Fruit fly (Drosophila melanogaster) whole organism, prepupa: ENCODE measurements around the gene Klp10A.
A peak's percentile ranks its signal among the peaks of the same experiment; 100 is the strongest.
"Not testable (repeated sequence)": the region's sequence is repeated elsewhere in the genome, so short reads cannot be mapped to it uniquely, and the experiment has no call there.

ENCODE experiments used
- CG10631 ChIP-seq: fragments of 200-800 bp; sonication (Bioruptor generic); optimal IDR thresholded peaks from 2 replicates; lab custom pipeline; 2016; ENCODE audit warnings: missing biosample characterization, missing genetic modification characterization
- CG10669 ChIP-seq: fragments of 200-800 bp; sonication (Bioruptor generic); optimal IDR thresholded peaks from 3 replicates; lab custom pipeline; 2018; ENCODE audit warnings: missing biosample characterization, mild to moderate bottlenecking, missing genetic modification characterization, moderate library complexity
- CG11294 ChIP-seq: fragments of 200-800 bp; sonication (Bioruptor generic); IDR thresholded peaks from 2 replicates; pipeline ENCODE4 v1.3.6; 2022; ENCODE audit warnings: missing biosample characterization, missing genetic modification characterization
- CG11902 ChIP-seq: fragments of 200-800 bp; sonication (Bioruptor generic); optimal IDR thresholded peaks from 3 replicates; lab custom pipeline; 2016; ENCODE audit warnings: missing biosample characterization, missing genetic modification characterization
- CG1621 ChIP-seq: fragments of 200-800 bp; sonication (Bioruptor generic); optimal IDR thresholded peaks from 3 replicates; lab custom pipeline; 2018; ENCODE audit warnings: missing biosample characterization, mild to moderate bottlenecking, missing genetic modification characterization
- CG3032 ChIP-seq: fragments of 200-800 bp; optimal IDR thresholded peaks from 2 replicates; lab custom pipeline; 2019; ENCODE audit warnings: missing biosample characterization, mild to moderate bottlenecking, missing genetic modification characterization, moderate library complexity
- CG32006 ChIP-seq: fragments of 200-800 bp; sonication (Bioruptor generic); optimal IDR thresholded peaks from 3 replicates; lab custom pipeline; 2017; ENCODE audit warnings: missing biosample characterization, mild to moderate bottlenecking, missing genetic modification characterization
- CG34406 ChIP-seq: fragments of 200-800 bp; sonication (Bioruptor generic); optimal IDR thresholded peaks from 3 replicates; lab custom pipeline; 2016; ENCODE audit warnings: missing biosample characterization, missing genetic modification characterization
- CG3919 ChIP-seq: fragments of 200-800 bp; sonication (Bioruptor generic); optimal IDR thresholded peaks from 3 replicates; lab custom pipeline; 2016; ENCODE audit warnings: missing biosample characterization, missing genetic modification characterization
- CG6276 ChIP-seq: fragments of 200-800 bp; sonication (Bioruptor generic); optimal IDR thresholded peaks from 2 replicates; lab custom pipeline; 2017; ENCODE audit warnings: missing biosample characterization, mild to moderate bottlenecking, missing genetic modification characterization
- CG6792 ChIP-seq: fragments of 200-800 bp; sonication (Bioruptor generic); optimal IDR thresholded peaks from 3 replicates; lab custom pipeline; 2016; ENCODE audit warnings: missing biosample characterization, missing genetic modification characterization
- CG6808 ChIP-seq: fragments of 200-800 bp; sonication (Bioruptor generic); optimal IDR thresholded peaks from 3 replicates; lab custom pipeline; 2017; ENCODE audit warnings: missing biosample characterization, missing genetic modification characterization, mild to moderate bottlenecking, moderate library complexity, missing genetic modification reagents
- CG7368 ChIP-seq: fragments of 200-800 bp; sonication (Bioruptor generic); optimal IDR thresholded peaks from 3 replicates; lab custom pipeline; 2016; ENCODE audit warnings: missing biosample characterization, missing genetic modification characterization
- CG8119 ChIP-seq: fragments of 200-800 bp; sonication (Bioruptor generic); IDR thresholded peaks from 3 replicates; pipeline ENCODE4 v1.3.6; 2022; ENCODE audit warnings: missing biosample characterization, missing genetic modification characterization
- CG8319 ChIP-seq: fragments of 200-800 bp; sonication (Bioruptor generic); optimal IDR thresholded peaks from 3 replicates; lab custom pipeline; 2016; ENCODE audit warnings: missing biosample characterization, missing genetic modification characterization
- CG8632 ChIP-seq: fragments of 200-800 bp; sonication (Bioruptor generic); optimal IDR thresholded peaks from 3 replicates; lab custom pipeline; 2016; ENCODE audit warnings: missing biosample characterization, missing genetic modification characterization
- CG9139 ChIP-seq: fragments of 200-800 bp; sonication (Bioruptor generic); optimal IDR thresholded peaks from 3 replicates; lab custom pipeline; 2017; ENCODE audit warnings: missing biosample characterization, mild to moderate bottlenecking, missing genetic modification characterization
- Eip78C ChIP-seq: fragments of 200-800 bp; sonication (Bioruptor generic); peaks from one replicate; lab custom pipeline; 2016; ENCODE audit warnings: missing biosample characterization, missing genetic modification characterization
- Eip93F ChIP-seq: fragments of 200-800 bp; sonication (Bioruptor generic); optimal IDR thresholded peaks from 2 replicates; lab custom pipeline; 2016; ENCODE audit warnings: missing biosample characterization, mild to moderate bottlenecking, missing genetic modification characterization
- Hr39 ChIP-seq: fragments of 200-800 bp; sonication (Bioruptor generic); optimal IDR thresholded peaks from 2 replicates; lab custom pipeline; 2016; ENCODE audit warnings: missing biosample characterization, missing genetic modification characterization
- Met ChIP-seq: fragments of 200-800 bp; sonication (Bioruptor generic); optimal IDR thresholded peaks from 3 replicates; lab custom pipeline; 2016; ENCODE audit warnings: missing biosample characterization, missing genetic modification characterization
- OdsH ChIP-seq: fragments of 200-800 bp; sonication (Bioruptor generic); optimal IDR thresholded peaks from 3 replicates; lab custom pipeline; 2016; ENCODE audit warnings: missing biosample characterization, missing genetic modification characterization
- Smox ChIP-seq: fragments of 200-800 bp; sonication (Bioruptor generic); optimal IDR thresholded peaks from 3 replicates; lab custom pipeline; 2016; ENCODE audit warnings: missing biosample characterization, missing genetic modification characterization
- Sox102F ChIP-seq: fragments of 200-800 bp; sonication (Bioruptor generic); optimal IDR thresholded peaks from 2 replicates; lab custom pipeline; 2016; ENCODE audit warnings: missing biosample characterization, mild to moderate bottlenecking, missing genetic modification characterization
- Sox14 ChIP-seq: fragments of 200-800 bp; sonication (Bioruptor generic); optimal IDR thresholded peaks from 3 replicates; lab custom pipeline; 2016; ENCODE audit warnings: missing biosample characterization, missing genetic modification characterization
- Sox15 ChIP-seq: fragments of 200-800 bp; sonication (Bioruptor generic); optimal IDR thresholded peaks from 3 replicates; lab custom pipeline; 2016; ENCODE audit warnings: missing biosample characterization, missing genetic modification characterization
- achi ChIP-seq: fragments of 200-800 bp; sonication (Bioruptor generic); optimal IDR thresholded peaks from 3 replicates; lab custom pipeline; 2016; ENCODE audit warnings: missing biosample characterization, missing genetic modification characterization
- acj6 ChIP-seq: fragments of 200-800 bp; sonication (Bioruptor generic); optimal IDR thresholded peaks from 3 replicates; lab custom pipeline; 2016; ENCODE audit warnings: missing biosample characterization, missing genetic modification characterization
- cyc ChIP-seq: fragments of 200-800 bp; sonication (Bioruptor generic); optimal IDR thresholded peaks from 3 replicates; lab custom pipeline; 2016; ENCODE audit warnings: missing biosample characterization, missing genetic modification characterization
- dac ChIP-seq: fragments of 200-800 bp; sonication (Bioruptor generic); optimal IDR thresholded peaks from 2 replicates; lab custom pipeline; 2017; ENCODE audit warnings: missing biosample characterization, mild to moderate bottlenecking, missing genetic modification characterization
- dsx ChIP-seq: fragments of 200-800 bp; optimal IDR thresholded peaks from 3 replicates; lab custom pipeline; 2019; ENCODE audit warnings: missing biosample characterization, mild to moderate bottlenecking, missing genetic modification characterization, moderate library complexity; ENCODE audit not compliant: poor library complexity, severe bottlenecking
- esn ChIP-seq: fragments of 200-800 bp; sonication (Bioruptor generic); optimal IDR thresholded peaks from 2 replicates; lab custom pipeline; 2016; ENCODE audit warnings: missing biosample characterization, mild to moderate bottlenecking, missing genetic modification characterization, moderate library complexity
- lz ChIP-seq: fragments of 200-800 bp; sonication (Bioruptor generic); optimal IDR thresholded peaks from 3 replicates; lab custom pipeline; 2016; ENCODE audit warnings: missing biosample characterization, missing genetic modification characterization
- net ChIP-seq: fragments of 200-800 bp; sonication (Bioruptor generic); optimal IDR thresholded peaks from 3 replicates; lab custom pipeline; 2016; ENCODE audit warnings: missing biosample characterization, missing genetic modification characterization
- pdm3 ChIP-seq: fragments of 200-800 bp; sonication (Bioruptor generic); optimal IDR thresholded peaks from 3 replicates; lab custom pipeline; 2016; ENCODE audit warnings: missing biosample characterization, missing genetic modification characterization
- spab ChIP-seq: fragments of 200-800 bp; sonication (Bioruptor generic); optimal IDR thresholded peaks from 2 replicates; lab custom pipeline; 2017; ENCODE audit warnings: missing biosample characterization, mild to moderate bottlenecking, missing genetic modification characterization, missing genetic modification reagents
- ss ChIP-seq, 2 experiments: fragments of 200-800 bp; sonication (Bioruptor generic); optimal IDR thresholded peaks; 2 replicates in 1 of 2; 3 replicates in 1 of 2; lab custom pipeline; 2017 to 2018; ENCODE audit warnings: mild to moderate bottlenecking in 2 of 2, missing biosample characterization in 2 of 2, missing genetic modification characterization in 2 of 2, moderate library complexity in 1 of 2
- topi ChIP-seq: fragments of 200-800 bp; sonication (Bioruptor generic); optimal IDR thresholded peaks from 3 replicates; lab custom pipeline; 2016; ENCODE audit warnings: missing biosample characterization, missing genetic modification characterization
- vri ChIP-seq: fragments of 200-800 bp; sonication (Bioruptor generic); optimal IDR thresholded peaks from 3 replicates; lab custom pipeline; 2016; ENCODE audit warnings: missing biosample characterization, mild to moderate bottlenecking, missing genetic modification characterization

Gene Klp10A

dm6 chrX:11108148-11108844, 28.6 kb downstream of the Klp10A start, which contains the start of gene Hsp60A (continued):
- peak; percentile 52 for TF ChIP-seq achi (GFP tag; lab: Kevin White, UChicago)
- peak; percentile 46 for TF ChIP-seq CG3919
- TF ChIP-seq CG6808 (GFP tag; lab: Kevin White, UChicago), result no peak
- TF ChIP-seq CG10631, result peak; percentile 42
- TF ChIP-seq CG8319 (GFP tag; lab: Kevin White, UChicago), result no peak
- TF ChIP-seq CG8119, result no peak
- TF ChIP-seq Sox102F (GFP tag; lab: Kevin White, UChicago), result no peak
- TF ChIP-seq CG1621 (tag; lab: Kevin White, UChicago), result no peak
- peak; percentile 15 for TF ChIP-seq cyc
- TF ChIP-seq topi, result peak; percentile 35
- TF ChIP-seq CG6792, result no peak
- no peak for TF ChIP-seq dsx (GFP tag; lab: Kevin White, UChicago)
- peak; percentile 58 for TF ChIP-seq acj6 (GFP tag; lab: Kevin White, UChicago)
- peak; percentile 53 for TF ChIP-seq OdsH (GFP tag; lab: Kevin White, UChicago)
- TF ChIP-seq CG7368 (GFP tag; lab: Kevin White, UChicago), result no peak
- TF ChIP-seq, all 60 proteins: peak for 34

dm6 chrX:11095973-11096372, 40.9 kb downstream of the Klp10A start, which contains the start of gene CG42249:
TSS of gene CG42249 (plus strand) at chrX:11096273.
- not testable (repeated sequence) for TF ChIP-seq net, CG10669, dac (GFP tag; lab: Kevin White, UChicago)

- TF ChIP-seq Hr39, result no peak
- TF ChIP-seq vri (GFP tag; lab: Kevin White, UChicago), result peak; percentile 8
- no peak for TF ChIP-seq CG10631
- TF ChIP-seq cyc, result no peak
- TF ChIP-seq CG3032 (tag; lab: Kevin White, UChicago), result no peak
- no peak for TF ChIP-seq CG7368 (GFP tag; lab: Kevin White, UChicago)
Observed at dm6 chrX:11095276-11095675, 41.6 kb downstream of the Klp10A start.

- no peak for TF ChIP-seq CG10669 (GFP tag; lab: Kevin White, UChicago)
- no peak for TF ChIP-seq Eip93F
Observed at dm6 chrX:11092201-11092600, 44.7 kb downstream of the Klp10A start, which contains the start of gene CG2061. TSS of gene CG2061 (plus strand) at chrX:11092492.

- TF ChIP-seq Smox (GFP tag; lab: Kevin White, UChicago), result no peak
- no peak for TF ChIP-seq CG8632
- peak; percentile 48 for TF ChIP-seq Eip78C (GFP tag; lab: Kevin White, UChicago)
- no peak for TF ChIP-seq CG11294 (GFP tag; lab: Robert Waterston, UW)
- TF ChIP-seq CG9139 (GFP tag; lab: Kevin White, UChicago), result no peak
- no peak for TF ChIP-seq lz (GFP tag; lab: Kevin White, UChicago)
- no peak for TF ChIP-seq Sox15 (GFP tag; lab: Kevin White, UChicago)
- TF ChIP-seq dac (GFP tag; lab: Kevin White, UChicago), result no peak
- TF ChIP-seq CG1621 (tag; lab: Kevin White, UChicago), result no peak
- TF ChIP-seq dsx (GFP tag; lab: Kevin White, UChicago), result peak; percentile 84
- TF ChIP-seq, all 60 proteins: peak for 2
Observed at dm6 chrX:11090161-11090560, 46.8 kb downstream of the Klp10A start, which contains the start of gene CG2076. TSS of gene CG2076 (plus strand) at chrX:11090210.

dm6 chrX:11088778-11089340, 48.1 kb downstream of the Klp10A start, which contains the start of gene Vago:
TSS of gene Vago (plus strand) at chrX:11089290.
- peak; percentile 47 for TF ChIP-seq Eip78C (GFP tag; lab: Kevin White, UChicago)
- TF ChIP-seq ss (GFP tag; optimal IDR thresholded peaks at IDR 0.05; lab: Kevin White, UChicago), result no peak
- TF ChIP-seq spab (GFP tag; lab: Kevin White, UChicago), result no peak
- TF ChIP-seq esn (GFP tag; lab: Kevin White, UChicago), result peak; percentile 48
- no peak for TF ChIP-seq CG1621 (tag; lab: Kevin White, UChicago)
- TF ChIP-seq CG6276 (GFP tag; lab: Kevin White, UChicago), result peak; percentile 21
- no peak for TF ChIP-seq Sox14 (GFP tag; lab: Kevin White, UChicago)
- TF ChIP-seq CG32006 (GFP tag; lab: Kevin White, UChicago), result peak; percentile 47
- TF ChIP-seq CG34406 (GFP tag; lab: Kevin White, UChicago), result no peak
- TF ChIP-seq Met (GFP tag; lab: Kevin White, UChicago), result peak; percentile 38
- peak; percentile 8 for TF ChIP-seq cyc
- TF ChIP-seq CG11902 (GFP tag; lab: Kevin White, UChicago), result no peak
- TF ChIP-seq lz (GFP tag; lab: Kevin White, UChicago), result peak; percentile 16
- peak; percentile 15 for TF ChIP-seq pdm3
- peak; percentile 2 for TF ChIP-seq CG6808 (GFP tag; lab: Kevin White, UChicago)
- TF ChIP-seq Sox102F (GFP tag; lab: Kevin White, UChicago), result peak; percentile 40
